Worm (Caenorhabditis elegans) whole organism, late embryonic: Measurements from ENCODE around the gene sec-23.

Experiments used
- ceh-22 ChIP-seq: sonication (generic microtip); optimal IDR thresholded peaks from 2 replicates; lab custom pipeline; 2017; ENCODE audit warnings: missing biosample characterization, missing genetic modification characterization
- pha-2 ChIP-seq: sonication (generic microtip); optimal IDR thresholded peaks from 2 replicates; lab custom pipeline; 2017; ENCODE audit warnings: mild to moderate bottlenecking, missing genetic modification characterization, missing compliant biosample characterization
- tbx-2 ChIP-seq: sonication (generic microtip); optimal IDR thresholded peaks from 2 replicates; lab custom pipeline; 2016; ENCODE audit warnings: missing genetic modification characterization, missing compliant biosample characterization

- TF ChIP-seq tbx-2 (tag; lab: Kevin White, UChicago) (no peak), pha-2 (tag; lab: Kevin White, UChicago) (no peak), ceh-22 (no peak)
Observed at ce11 chrV:20059370-20059769, 31.7 kb upstream of the sec-23 start.
